Worm (Caenorhabditis elegans): ENCODE data around the gene F23D12.4.

The F23D12.4 gene

DNA sequence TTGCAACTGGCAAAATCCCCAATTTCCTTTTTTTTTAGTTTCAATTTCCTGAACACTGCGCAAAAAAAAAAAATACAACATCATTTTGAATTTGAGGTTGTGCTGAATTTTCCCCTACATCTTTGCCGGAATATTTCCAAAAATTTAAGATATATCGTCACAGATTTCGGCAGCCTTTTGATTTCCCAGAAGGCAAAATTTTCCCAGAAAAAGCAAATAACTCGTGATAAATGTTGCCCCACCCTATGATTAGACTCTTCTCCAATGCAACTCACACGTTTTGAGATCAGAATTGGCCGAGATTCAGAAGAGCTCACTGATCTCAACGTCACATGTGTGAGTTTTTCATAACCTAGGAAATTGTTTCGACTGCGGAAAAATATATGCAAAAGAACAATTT lies 47.6 kb downstream of the F23D12.4 start:
- TF ChIP-seq hpl-2 (GFP tag; optimal IDR thresholded peaks at IDR 0.05) (no peak), elt-2 (tag; optimal IDR thresholded peaks at IDR 0.05) (no peak), nhr-12 (tag; optimal IDR thresholded peaks at IDR 0.05) (no peak), nhr-77 (tag; optimal IDR thresholded peaks at IDR 0.05) (no peak), lin-35 (GFP tag; optimal IDR thresholded peaks at IDR 0.05) (no peak), mdl-1 (tag; optimal IDR thresholded peaks at IDR 0.05) (no peak), nhr-71 (tag; optimal IDR thresholded peaks at IDR 0.05) (peak; percentile 71), swsn-7 (tag; optimal IDR thresholded peaks at IDR 0.05) (peak; percentile 16), vab-15 (tag; optimal IDR thresholded peaks at IDR 0.05) (no peak), fkh-8 (tag; optimal IDR thresholded peaks at IDR 0.05) (peak; percentile 90), F16B12.6 (tag; optimal IDR thresholded peaks at IDR 0.05) (no peak), C04F5.9 (tag; optimal IDR thresholded peaks at IDR 0.05) (no peak), nhr-28 (tag; optimal IDR thresholded peaks at IDR 0.05) (no peak), sptf-1 (tag; optimal IDR thresholded peaks at IDR 0.05) (no peak), irx-1 (tag; optimal IDR thresholded peaks at IDR 0.05) (no peak), nhr-20 (tag; optimal IDR thresholded peaks at IDR 0.05) (no peak), ceh-90 (tag; optimal IDR thresholded peaks at IDR 0.05) (no peak), nhr-11 (tag; optimal IDR thresholded peaks at IDR 0.05) (peak; percentile 8), xbp-1 (tag; optimal IDR thresholded peaks at IDR 0.05) (no peak), aly-2 (tag; optimal IDR thresholded peaks at IDR 0.05) (no peak), nhr-47 (tag; optimal IDR thresholded peaks at IDR 0.05) (peak; percentile 66), dsc-1 (tag; optimal IDR thresholded peaks at IDR 0.05) (no peak), unc-98 (GFP tag; IDR thresholded peaks at IDR 0.05) (no peak), lin-39 (tag; optimal IDR thresholded peaks at IDR 0.05) (no peak), nhr-19 (GFP tag; conservative IDR thresholded peaks at IDR 0.05) (no peak), lsy-2 (tag; optimal IDR thresholded peaks at IDR 0.05) (no peak), egl-27 (tag; optimal IDR thresholded peaks at IDR 0.05) (no peak), nhr-76 (tag; optimal IDR thresholded peaks at IDR 0.05) (no peak), sox-4 (tag; optimal IDR thresholded peaks at IDR 0.05) (no peak), unc-86 (tag; optimal IDR thresholded peaks at IDR 0.05) (no peak), fkh-4 (tag; optimal IDR thresholded peaks at IDR 0.05; ENCODE audit: borderline replicate concordance) (no peak), fos-1 (tag; optimal IDR thresholded peaks at IDR 0.05) (peak; percentile 1), ztf-4 (tag; optimal IDR thresholded peaks at IDR 0.05) (no peak), unc-30 (tag; optimal IDR thresholded peaks at IDR 0.05) (no peak), C34B4.2 (tag; optimal IDR thresholded peaks at IDR 0.05) (no peak), jun-1 (tag; optimal IDR thresholded peaks at IDR 0.05) (no peak), dpl-1 (GFP tag; optimal IDR thresholded peaks at IDR 0.05) (no peak), aha-1 (tag; optimal IDR thresholded peaks at IDR 0.05) (no peak), ceh-88 (GFP tag; IDR thresholded peaks at IDR 0.05) (no peak), tlp-1 (tag; optimal IDR thresholded peaks at IDR 0.05) (no peak), nhr-237 (tag; optimal IDR thresholded peaks at IDR 0.05) (no peak), zag-1 (tag; optimal IDR thresholded peaks at IDR 0.05) (no peak), lir-3 (tag; optimal IDR thresholded peaks at IDR 0.05; ENCODE audit: poor library complexity) (no peak), Y116A8C.19 (tag; optimal IDR thresholded peaks at IDR 0.05; ENCODE audit: borderline replicate concordance) (no peak), egl-13 (tag; optimal IDR thresholded peaks at IDR 0.05) (no peak), sup-37 (GFP tag; optimal IDR thresholded peaks at IDR 0.05) (no peak), lin-13 (GFP tag; optimal IDR thresholded peaks at IDR 0.05) (no peak), mef-2 (tag; optimal IDR thresholded peaks at IDR 0.05) (no peak), pax-3 (tag; optimal IDR thresholded peaks at IDR 0.05) (peak; percentile 33)
